Fruit fly (Drosophila melanogaster) whole organism, embryonic: ENCODE measurements around the gene SLC5A11.

Experiments used
- Awh ChIP-seq: fragments of 200-800 bp; sonication (Bioruptor generic); IDR thresholded peaks from 2 replicates; pipeline ENCODE4, ENCODE4 v1.3.6; 2022; ENCODE audit warnings: missing biosample characterization, missing genetic modification characterization
- B-H2 ChIP-seq: fragments of 200-800 bp; sonication (Bioruptor generic); optimal IDR thresholded peaks from 2 replicates; lab custom pipeline; 2018; ENCODE audit warnings: missing biosample characterization, mild to moderate bottlenecking, missing genetic modification characterization
- BtbVII ChIP-seq: fragments of 200-800 bp; sonication (Bioruptor generic); optimal IDR thresholded peaks from 3 replicates; lab custom pipeline; 2017; ENCODE audit warnings: missing biosample characterization, mild to moderate bottlenecking, missing genetic modification characterization
- CG10543 ChIP-seq: fragments of 200-800 bp; sonication (Bioruptor generic); optimal IDR thresholded peaks from 3 replicates; lab custom pipeline; 2017; ENCODE audit warnings: missing biosample characterization, mild to moderate bottlenecking, missing genetic modification characterization, moderate library complexity
- CG11398 ChIP-seq: fragments of 200-800 bp; sonication (Bioruptor generic); optimal IDR thresholded peaks from 2 replicates; lab custom pipeline; 2016; ENCODE audit warnings: missing biosample characterization, missing genetic modification characterization
- CG12236 ChIP-seq: fragments of 200-800 bp; sonication (Bioruptor generic); optimal IDR thresholded peaks from 2 replicates; lab custom pipeline; 2016; ENCODE audit warnings: missing biosample characterization, missing genetic modification characterization
- CG12659 ChIP-seq: fragments of 200-800 bp; sonication (Bioruptor generic); optimal IDR thresholded peaks from 3 replicates; lab custom pipeline; 2017; ENCODE audit warnings: mild to moderate bottlenecking, missing biosample characterization, missing genetic modification reagents, missing genetic modification characterization
- CG14441 ChIP-seq: fragments of 200-800 bp; sonication (Bioruptor generic); IDR thresholded peaks from 2 replicates; pipeline ENCODE4 v1.3.6; 2022; ENCODE audit warnings: missing biosample characterization, missing genetic modification characterization
- CG14710 ChIP-seq: fragments of 200-800 bp; sonication (Bioruptor generic); optimal IDR thresholded peaks from 3 replicates; lab custom pipeline; 2019; ENCODE audit warnings: missing biosample characterization, mild to moderate bottlenecking, missing genetic modification characterization, moderate library complexity
- CG15073 ChIP-seq: fragments of 200-800 bp; sonication (Bioruptor generic); optimal IDR thresholded peaks from 2 replicates; lab custom pipeline; 2016; ENCODE audit warnings: missing biosample characterization, missing genetic modification characterization
- CG15696 ChIP-seq: fragments of 200-800 bp; sonication (Bioruptor generic); optimal IDR thresholded peaks from 2 replicates; lab custom pipeline; 2019; ENCODE audit warnings: missing biosample characterization, mild to moderate bottlenecking, missing genetic modification characterization, moderate library complexity
- CG17361 ChIP-seq: fragments of 200-800 bp; sonication (Bioruptor generic); IDR thresholded peaks from 3 replicates; pipeline ENCODE4 v1.3.6; 2022; ENCODE audit warnings: missing biosample characterization, missing genetic modification characterization
- CG31224 ChIP-seq: fragments of 200-800 bp; sonication (Bioruptor generic); IDR thresholded peaks from 2 replicates; pipeline ENCODE4 v1.3.6; 2022; ENCODE audit warnings: missing biosample characterization, missing genetic modification characterization
- CG32767 ChIP-seq: fragments of 200-800 bp; sonication (Bioruptor generic); IDR thresholded peaks from 2 replicates; pipeline ENCODE4 v1.3.6; 2022; ENCODE audit warnings: missing biosample characterization, missing genetic modification characterization
- CG4360 ChIP-seq: fragments of 200-800 bp; sonication (Bioruptor generic); IDR thresholded peaks from 2 replicates; pipeline ENCODE4 v1.3.6; 2022; ENCODE audit warnings: missing biosample characterization, missing genetic modification characterization
- CG43689 ChIP-seq: fragments of 200-800 bp; sonication (Bioruptor generic); IDR thresholded peaks from 2 replicates; pipeline ENCODE4 v1.3.6; 2022; ENCODE audit warnings: missing biosample characterization, missing genetic modification characterization
- CG4617 ChIP-seq: fragments of 200-800 bp; sonication (Bioruptor generic); optimal IDR thresholded peaks from 3 replicates; lab custom pipeline; 2016; ENCODE audit warnings: missing biosample characterization, missing genetic modification characterization, borderline replicate concordance
- CG5953 ChIP-seq: fragments of 200-800 bp; sonication (Bioruptor generic); IDR thresholded peaks from 2 replicates; pipeline ENCODE4 v1.3.6; 2022; ENCODE audit warnings: missing biosample characterization, missing genetic modification characterization
- CG7372 ChIP-seq: fragments of 200-800 bp; sonication (Bioruptor generic); IDR thresholded peaks from 2 replicates; pipeline ENCODE4 v1.3.6; 2022; ENCODE audit warnings: missing biosample characterization, missing genetic modification characterization
- CG8359 ChIP-seq: fragments of 200-800 bp; sonication (Bioruptor generic); optimal IDR thresholded peaks from 2 replicates; lab custom pipeline; 2017; ENCODE audit warnings: missing biosample characterization, mild to moderate bottlenecking, missing genetic modification characterization, borderline replicate concordance
- CG8388 ChIP-seq: fragments of 200-800 bp; sonication (Bioruptor generic); optimal IDR thresholded peaks from 2 replicates; lab custom pipeline; 2019; ENCODE audit warnings: missing biosample characterization, mild to moderate bottlenecking, missing genetic modification characterization, moderate library complexity
- Doc2 ChIP-seq: fragments of 200-800 bp; sonication (Bioruptor generic); IDR thresholded peaks from 2 replicates; pipeline ENCODE4 v1.3.6; 2022; ENCODE audit warnings: missing biosample characterization, missing genetic modification characterization
- Fer2 ChIP-seq: fragments of 200-800 bp; sonication (Bioruptor generic); optimal IDR thresholded peaks from 2 replicates; lab custom pipeline; 2018; ENCODE audit warnings: missing biosample characterization, mild to moderate bottlenecking, missing genetic modification characterization, moderate library complexity
- GATAe ChIP-seq: fragments of 200-800 bp; sonication (Bioruptor generic); conservative IDR thresholded peaks from 2 replicates; pipeline ENCODE4 v1.3.6; 2022; ENCODE audit warnings: missing biosample characterization, missing genetic modification characterization
- Hey ChIP-seq: fragments of 200-800 bp; sonication (Bioruptor generic); optimal IDR thresholded peaks from 3 replicates; lab custom pipeline; 2018; ENCODE audit warnings: missing biosample characterization, mild to moderate bottlenecking, missing genetic modification characterization
- Hmr ChIP-seq: fragments of 200-800 bp; sonication (Bioruptor generic); optimal IDR thresholded peaks from 3 replicates; lab custom pipeline; 2017; ENCODE audit warnings: mild to moderate bottlenecking, missing biosample characterization, missing genetic modification reagents, missing genetic modification characterization
- Hr39 ChIP-seq: fragments of >200 bp; optimal IDR thresholded peaks from 2 replicates; lab custom pipeline; 2017
- Hr51 ChIP-seq, 2 experiments: fragments of 200-800 bp; sonication (Bioruptor generic); optimal IDR thresholded peaks; 2 replicates in 1 of 2; 3 replicates in 1 of 2; lab custom pipeline; 2016 to 2018; ENCODE audit warnings: missing biosample characterization in 2 of 2, missing genetic modification characterization in 2 of 2, mild to moderate bottlenecking in 1 of 2, moderate library complexity in 1 of 2
- Lim3 ChIP-seq: fragments of 200-800 bp; sonication (Bioruptor generic); IDR thresholded peaks from 2 replicates; pipeline ENCODE4 v1.3.6; 2022; ENCODE audit warnings: missing biosample characterization, missing genetic modification characterization
- NK7.1 ChIP-seq: fragments of 200-800 bp; sonication (Bioruptor generic); optimal IDR thresholded peaks from 3 replicates; lab custom pipeline; 2016; ENCODE audit warnings: missing biosample characterization, missing genetic modification characterization
- Pdp1 ChIP-seq, 2 experiments: fragments of 200-800 bp; sonication (Bioruptor generic); optimal IDR thresholded peaks; 3 replicates each; lab custom pipeline; 2016; ENCODE audit warnings: missing biosample characterization in 2 of 2, missing genetic modification characterization in 2 of 2, mild to moderate bottlenecking in 1 of 2, moderate library complexity in 1 of 2
- Rx ChIP-seq: fragments of 200-800 bp; sonication (Bioruptor generic); IDR thresholded peaks from 2 replicates; pipeline ENCODE4 v1.3.6; 2022; ENCODE audit warnings: missing biosample characterization, missing genetic modification characterization
- Spps ChIP-seq: fragments of 200-800 bp; sonication (Bioruptor generic); optimal IDR thresholded peaks from 2 replicates; lab custom pipeline; 2018; ENCODE audit warnings: missing biosample characterization, mild to moderate bottlenecking, missing genetic modification characterization
- ara ChIP-seq: fragments of 200-800 bp; sonication (Bioruptor generic); IDR thresholded peaks from 2 replicates; pipeline ENCODE4 v1.3.6; 2022; ENCODE audit warnings: missing biosample characterization, missing genetic modification characterization
- br ChIP-seq: fragments of >200 bp; optimal IDR thresholded peaks from 2 replicates; lab custom pipeline; 2017
- disco-r ChIP-seq: fragments of 200-800 bp; sonication (Bioruptor generic); optimal IDR thresholded peaks from 2 replicates; lab custom pipeline; 2016; ENCODE audit warnings: missing biosample characterization, missing genetic modification characterization
- emc ChIP-seq: fragments of 200-800 bp; sonication (Bioruptor generic); optimal IDR thresholded peaks from 2 replicates; lab custom pipeline; 2016; ENCODE audit warnings: missing biosample characterization, missing genetic modification characterization
- en ChIP-seq: fragments of 200-800 bp; sonication (Bioruptor generic); optimal IDR thresholded peaks from 2 replicates; lab custom pipeline; 2016; ENCODE audit warnings: missing biosample characterization, missing genetic modification characterization
- h ChIP-seq: fragments of >200 bp; optimal IDR thresholded peaks from 2 replicates; lab custom pipeline; 2017
- kay ChIP-seq: fragments of 200-800 bp; sonication (Bioruptor generic); optimal IDR thresholded peaks from 2 replicates; lab custom pipeline; 2016; ENCODE audit warnings: missing biosample characterization, missing genetic modification characterization
- kni ChIP-seq: fragments of 200-800 bp; sonication (Bioruptor generic); optimal IDR thresholded peaks from 3 replicates; lab custom pipeline; 2017; ENCODE audit warnings: mild to moderate bottlenecking, missing biosample characterization, missing genetic modification reagents, missing genetic modification characterization
- mirr ChIP-seq: fragments of 200-800 bp; sonication (Bioruptor generic); optimal IDR thresholded peaks from 3 replicates; lab custom pipeline; 2018; ENCODE audit warnings: missing biosample characterization, mild to moderate bottlenecking, missing genetic modification characterization
- rib ChIP-seq: fragments of 200-800 bp; sonication (Bioruptor generic); IDR thresholded peaks from 2 replicates; pipeline ENCODE4 v1.3.6; 2022; ENCODE audit warnings: missing biosample characterization, missing genetic modification characterization
- sc ChIP-seq, 3 experiments: fragments of >200 bp in 2 of 3; fragments of 200-800 bp in 1 of 3; sonication (Bioruptor generic) in 1 of 3; optimal IDR thresholded peaks; 2 replicates in 2 of 3; 3 replicates in 1 of 3; lab custom pipeline; 2017; ENCODE audit warnings: mild to moderate bottlenecking in 1 of 3, missing biosample characterization in 1 of 3, missing genetic modification characterization in 1 of 3, missing genetic modification reagents in 1 of 3
- scrt ChIP-seq: fragments of 200-800 bp; sonication (Bioruptor generic); optimal IDR thresholded peaks from 2 replicates; lab custom pipeline; 2018; ENCODE audit warnings: missing biosample characterization, mild to moderate bottlenecking, missing genetic modification characterization, moderate library complexity
- shn ChIP-seq: fragments of 200-800 bp; sonication (Bioruptor generic); optimal IDR thresholded peaks from 3 replicates; lab custom pipeline; 2016; ENCODE audit warnings: missing biosample characterization, missing genetic modification characterization
- twi ChIP-seq: fragments of 200-800 bp; optimal IDR thresholded peaks from 2 replicates; lab custom pipeline; 2019; ENCODE audit warnings: missing biosample characterization, mild to moderate bottlenecking, missing genetic modification characterization, moderate library complexity
- tx ChIP-seq: fragments of 200-800 bp; sonication (Bioruptor generic); optimal IDR thresholded peaks from 2 replicates; lab custom pipeline; 2016; ENCODE audit warnings: missing biosample characterization, missing genetic modification characterization
- wek ChIP-seq: fragments of 200-800 bp; sonication (Bioruptor generic); optimal IDR thresholded peaks from 3 replicates; lab custom pipeline; 2018; ENCODE audit warnings: missing biosample characterization, mild to moderate bottlenecking, missing genetic modification characterization, moderate library complexity
- z ChIP-seq: fragments of 200-800 bp; sonication (Bioruptor generic); IDR thresholded peaks from 3 replicates; pipeline ENCODE4 v1.3.6; 2022; ENCODE audit warnings: missing biosample characterization, missing genetic modification characterization
- zen ChIP-seq: fragments of 200-800 bp; sonication (Bioruptor generic); optimal IDR thresholded peaks from 3 replicates; lab custom pipeline; 2018; ENCODE audit warnings: missing biosample characterization, mild to moderate bottlenecking, missing genetic modification characterization, moderate library complexity

The SLC5A11 gene

DNA sequence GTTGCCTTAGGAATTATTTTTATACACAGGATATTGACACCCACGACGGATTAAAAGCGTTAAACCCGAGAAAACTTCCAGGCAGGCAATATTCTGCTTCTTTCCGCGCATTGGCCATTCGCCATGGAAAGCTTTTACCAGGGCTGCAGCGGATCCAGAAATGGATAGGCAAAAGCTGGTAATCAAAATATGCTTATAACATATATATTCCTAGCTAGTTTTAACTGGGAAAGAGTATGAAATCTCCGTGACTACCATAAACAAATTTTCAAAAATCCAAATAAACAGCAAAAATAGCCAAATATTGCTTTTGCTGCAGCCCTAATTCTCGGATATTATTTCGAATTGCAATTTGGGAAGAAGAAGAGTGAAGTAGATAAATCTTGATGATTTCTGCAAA lies 45.4 kb downstream of the SLC5A11 start, which contains the start of the genes PAPLA1 and Rbsn-5 (continued):
- TF ChIP-seq CG5953 (GFP tag; lab: Robert Waterston, UW): peak; percentile 85
- TF ChIP-seq CG17361 (GFP tag; lab: Robert Waterston, UW): peak; percentile 95
- TF ChIP-seq kni (GFP tag; lab: Kevin White, UChicago): peak; percentile 69
- peak; percentile 95 for TF ChIP-seq tx
- peak; percentile 96 for TF ChIP-seq shn (GFP tag; lab: Kevin White, UChicago)
- no peak; the same call in none of the 2 replicates for TF ChIP-seq CG43689 (GFP tag; lab: Robert Waterston, UW)
- peak; percentile 86 for TF ChIP-seq disco-r (GFP tag; lab: Kevin White, UChicago)
- peak; percentile 97 for TF ChIP-seq B-H2 (GFP tag; lab: Kevin White, UChicago)
- peak; percentile 86 for TF ChIP-seq Rx (GFP tag; lab: Robert Waterston, UW)
- peak; percentile 90 for TF ChIP-seq CG8388 (GFP tag; lab: Kevin White, UChicago)
- TF ChIP-seq h (lab: Kevin White, UChicago): no peak
- TF ChIP-seq br: no peak
- TF ChIP-seq CG14710 (tag; lab: Kevin White, UChicago): peak; percentile 93
- peak; percentile 92 for TF ChIP-seq zen (tag; lab: Kevin White, UChicago)
- TF ChIP-seq rib (GFP tag; lab: Robert Waterston, UW): peak; percentile 82
- peak; percentile 58; the same call in 1 of the 2 replicates for TF ChIP-seq Lim3 (GFP tag; lab: Robert Waterston, UW)
- TF ChIP-seq CG14441 (GFP tag; lab: Robert Waterston, UW): peak; percentile 96
- TF ChIP-seq CG15073 (GFP tag; lab: Kevin White, UChicago): peak; percentile 49
- TF ChIP-seq z (GFP tag; lab: Robert Waterston, UW): peak; percentile 50; the same call in 1 of the 3 replicates
- peak; percentile 87 for TF ChIP-seq BtbVII (GFP tag; lab: Kevin White, UChicago)
- peak; percentile 93 for TF ChIP-seq Hmr (GFP tag; lab: Kevin White, UChicago)
- peak; percentile 85 for TF ChIP-seq CG12236 (GFP tag; lab: Kevin White, UChicago)
- TF ChIP-seq CG8359 (GFP tag; lab: Kevin White, UChicago): peak; percentile 62
- 0 out of 2 replicates have a peak, but pooled peaks have one; percentile 59 for TF ChIP-seq Doc2 (GFP tag; lab: Robert Waterston, UW)
- peak; percentile 91 for TF ChIP-seq CG7372
- peak; percentile 99 for TF ChIP-seq CG4617 (GFP tag; lab: Kevin White, UChicago)
- TF ChIP-seq CG10543 (GFP tag; lab: Kevin White, UChicago): peak; percentile 94
- TF ChIP-seq en: peak; percentile 80
- no peak for TF ChIP-seq Hr39 (lab: Kevin White, UChicago)
- peak; percentile 77 for TF ChIP-seq NK7.1
- TF ChIP-seq CG32767: peak; percentile 85
- TF ChIP-seq Pdp1 (GFP tag; optimal IDR thresholded peaks at IDR 0.05; lab: Kevin White, UChicago): peak; percentile 93 to 97
- TF ChIP-seq scrt (GFP tag; lab: Kevin White, UChicago): peak; percentile 86
- peak; percentile 83 for TF ChIP-seq Hey
- peak; percentile 83 for TF ChIP-seq Spps (tag; lab: Kevin White, UChicago)
- TF ChIP-seq CG4360 (GFP tag; lab: Robert Waterston, UW): peak; percentile 52; the same call in 1 of the 2 replicates
- peak; percentile 92 for TF ChIP-seq Hr51 (GFP tag; optimal IDR thresholded peaks at IDR 0.05; lab: Kevin White, UChicago)
- TF ChIP-seq emc (GFP tag; lab: Kevin White, UChicago): peak; percentile 93
- TF ChIP-seq Awh (GFP tag; lab: Robert Waterston, UW): peak; percentile 86
- TF ChIP-seq wek (GFP tag; lab: Kevin White, UChicago): peak; percentile 66
- TF ChIP-seq twi: peak; percentile 80
- peak; percentile 74 for TF ChIP-seq GATAe (GFP tag; lab: Robert Waterston, UW)
- TF ChIP-seq ara (GFP tag; lab: Robert Waterston, UW): peak; percentile 90
- peak; percentile 95 for TF ChIP-seq kay
- peak; percentile 89 for TF ChIP-seq CG31224 (GFP tag; lab: Robert Waterston, UW)
- TF ChIP-seq mirr (GFP tag; lab: Kevin White, UChicago): peak; percentile 91
- peak; percentile 88 for TF ChIP-seq CG11398 (GFP tag; lab: Kevin White, UChicago)
- no peak for TF ChIP-seq sc (optimal IDR thresholded peaks at IDR 0.05; lab: Kevin White, UChicago)
- TF ChIP-seq sc (GFP tag; optimal IDR thresholded peaks at IDR 0.05; lab: Kevin White, UChicago): peak; percentile 84
- peak; percentile 91 for TF ChIP-seq Fer2
- TF ChIP-seq CG12659: peak; percentile 95
- TF ChIP-seq CG15696 (tag; lab: Kevin White, UChicago): peak; percentile 86
